Fruit fly (Drosophila melanogaster) whole organism, embryonic: ENCODE measurements around the gene Fer3.
A peak's percentile ranks its signal among the peaks of the same experiment; 100 is the strongest.

Source experiments
- Ada2b ChIP-seq: fragments of 200-800 bp; sonication (Bioruptor generic); IDR thresholded peaks from 2 replicates; pipeline ENCODE4 v1.3.6; 2022; ENCODE audit warnings: missing biosample characterization, missing genetic modification characterization
- Asciz ChIP-seq: fragments of 200-800 bp; sonication (Bioruptor generic); optimal IDR thresholded peaks from 2 replicates; lab custom pipeline; 2017; ENCODE audit warnings: missing biosample characterization, mild to moderate bottlenecking, missing genetic modification characterization, missing genetic modification reagents
- B-H1 ChIP-seq: fragments of 200-800 bp; sonication (Bioruptor generic); IDR thresholded peaks from 3 replicates; pipeline ENCODE4 v1.3.6; 2022; ENCODE audit warnings: missing biosample characterization, missing genetic modification characterization
- Blimp-1 ChIP-seq: fragments of 200-800 bp; sonication (Bioruptor generic); optimal IDR thresholded peaks from 3 replicates; lab custom pipeline; 2018; ENCODE audit warnings: missing biosample characterization, missing genetic modification characterization, mild to moderate bottlenecking, moderate library complexity, missing genetic modification reagents
- BtbVII ChIP-seq: fragments of 200-800 bp; sonication (Bioruptor generic); optimal IDR thresholded peaks from 3 replicates; lab custom pipeline; 2017; ENCODE audit warnings: missing biosample characterization, mild to moderate bottlenecking, missing genetic modification characterization
- CG10147 ChIP-seq: fragments of 200-800 bp; sonication (Bioruptor generic); optimal IDR thresholded peaks from 2 replicates; lab custom pipeline; 2019; ENCODE audit warnings: missing biosample characterization, mild to moderate bottlenecking, missing genetic modification characterization, moderate library complexity
- CG11247 ChIP-seq: fragments of 200-800 bp; sonication (Bioruptor generic); IDR thresholded peaks from 2 replicates; pipeline ENCODE4 v1.3.6; 2022; ENCODE audit warnings: missing biosample characterization, missing genetic modification characterization
- CG11696 ChIP-seq: fragments of 200-800 bp; sonication (Bioruptor generic); IDR thresholded peaks from 2 replicates; pipeline ENCODE4 v1.3.6; 2022; ENCODE audit warnings: missing biosample characterization, missing genetic modification characterization
- CG12299 ChIP-seq: fragments of 200-800 bp; sonication (Bioruptor generic); optimal IDR thresholded peaks from 2 replicates; lab custom pipeline; 2018; ENCODE audit warnings: missing biosample characterization, mild to moderate bottlenecking, missing genetic modification characterization
- CG12391 ChIP-seq: fragments of 200-800 bp; sonication (Bioruptor generic); optimal IDR thresholded peaks from 3 replicates; lab custom pipeline; 2018; ENCODE audit warnings: missing biosample characterization, mild to moderate bottlenecking, missing genetic modification characterization, moderate library complexity
- CG13624 ChIP-seq: fragments of 200-800 bp; sonication (Bioruptor generic); optimal IDR thresholded peaks from 2 replicates; lab custom pipeline; 2016; ENCODE audit warnings: missing biosample characterization, missing genetic modification characterization
- CG13894 ChIP-seq: fragments of 200-800 bp; sonication (Bioruptor generic); optimal IDR thresholded peaks from 3 replicates; lab custom pipeline; 2018; ENCODE audit warnings: missing biosample characterization, mild to moderate bottlenecking, missing genetic modification characterization, moderate library complexity
- CG15601 ChIP-seq: fragments of 200-800 bp; sonication (Bioruptor generic); optimal IDR thresholded peaks from 3 replicates; lab custom pipeline; 2019; ENCODE audit warnings: missing biosample characterization, mild to moderate bottlenecking, missing genetic modification characterization, moderate library complexity
- CG1602 ChIP-seq: fragments of 200-800 bp; sonication (Bioruptor generic); optimal IDR thresholded peaks from 3 replicates; lab custom pipeline; 2016; ENCODE audit warnings: missing biosample characterization, missing genetic modification characterization
- CG1603 ChIP-seq: fragments of 200-800 bp; sonication (Bioruptor generic); optimal IDR thresholded peaks from 2 replicates; lab custom pipeline; 2019; ENCODE audit warnings: missing biosample characterization, mild to moderate bottlenecking, missing genetic modification characterization, moderate library complexity
- CG17359 ChIP-seq: fragments of 200-800 bp; sonication (Bioruptor generic); optimal IDR thresholded peaks from 3 replicates; lab custom pipeline; 2018; ENCODE audit warnings: missing biosample characterization, mild to moderate bottlenecking, missing genetic modification characterization, moderate library complexity
- CG2678 ChIP-seq: fragments of 200-800 bp; sonication (Bioruptor generic); optimal IDR thresholded peaks from 3 replicates; lab custom pipeline; 2019; ENCODE audit warnings: missing biosample characterization, mild to moderate bottlenecking, missing genetic modification characterization, moderate library complexity
- CG31441 ChIP-seq: fragments of 200-800 bp; sonication (Bioruptor generic); IDR thresholded peaks from 2 replicates; pipeline ENCODE4 v1.3.6; 2022; ENCODE audit warnings: missing biosample characterization, missing genetic modification characterization
- CG4328 ChIP-seq: fragments of 200-800 bp; sonication (Bioruptor generic); optimal IDR thresholded peaks from 3 replicates; lab custom pipeline; 2017; ENCODE audit warnings: missing biosample characterization, missing genetic modification reagents, missing genetic modification characterization
- CG6791 ChIP-seq: fragments of 200-800 bp; sonication (Bioruptor generic); IDR thresholded peaks from 3 replicates; pipeline ENCODE4 v1.3.6; 2022; ENCODE audit warnings: missing biosample characterization, missing genetic modification characterization; ENCODE audit not compliant: partially characterized antibody
- CG9609 ChIP-seq: fragments of 200-800 bp; sonication (Bioruptor generic); optimal IDR thresholded peaks from 3 replicates; lab custom pipeline; 2016; ENCODE audit warnings: missing biosample characterization, missing genetic modification characterization
- CTCF ChIP-seq: fragments of 200-800 bp; sonication (Bioruptor generic); optimal IDR thresholded peaks from 2 replicates; lab custom pipeline; 2017; ENCODE audit warnings: missing biosample characterization, mild to moderate bottlenecking, missing genetic modification characterization, moderate library complexity
- Dip3 ChIP-seq: fragments of 200-800 bp; sonication (Bioruptor generic); optimal IDR thresholded peaks from 3 replicates; lab custom pipeline; 2016; ENCODE audit warnings: missing biosample characterization, missing genetic modification characterization
- Drgx ChIP-seq: fragments of 200-800 bp; sonication (Bioruptor generic); IDR thresholded peaks from 2 replicates; pipeline ENCODE4 v1.3.6; 2022; ENCODE audit warnings: missing biosample characterization, missing genetic modification characterization
- Jarid2 ChIP-seq: fragments of 200-800 bp; sonication (Bioruptor generic); optimal IDR thresholded peaks from 3 replicates; lab custom pipeline; 2017; ENCODE audit warnings: mild to moderate bottlenecking, missing biosample characterization, missing genetic modification reagents, missing genetic modification characterization
- MTF-1 ChIP-seq: fragments of 200-800 bp; sonication (Bioruptor generic); optimal IDR thresholded peaks from 2 replicates; lab custom pipeline; 2018; ENCODE audit warnings: missing biosample characterization, mild to moderate bottlenecking, missing genetic modification characterization, borderline replicate concordance
- NK7.1 ChIP-seq: fragments of 200-800 bp; sonication (Bioruptor generic); optimal IDR thresholded peaks from 3 replicates; lab custom pipeline; 2016; ENCODE audit warnings: missing biosample characterization, missing genetic modification characterization
- Ptx1 ChIP-seq: fragments of 200-800 bp; sonication (Bioruptor generic); IDR thresholded peaks from 2 replicates; pipeline ENCODE4 v1.3.6; 2022; ENCODE audit warnings: missing biosample characterization, missing genetic modification characterization
- Rfx ChIP-seq: fragments of 200-800 bp; sonication (Bioruptor generic); IDR thresholded peaks from 2 replicates; pipeline ENCODE4 v1.3.6; 2022; ENCODE audit warnings: missing biosample characterization, missing genetic modification characterization
- Taf1 ChIP-seq: fragments of 200-800 bp; sonication (Bioruptor generic); IDR thresholded peaks from 2 replicates; pipeline ENCODE4 v1.3.6; 2022; ENCODE audit warnings: missing biosample characterization, missing genetic modification characterization
- bowl ChIP-seq: fragments of 200-800 bp; sonication (Bioruptor generic); IDR thresholded peaks from 2 replicates; pipeline ENCODE4 v1.3.6; 2022; ENCODE audit warnings: missing biosample characterization, missing genetic modification characterization
- dm ChIP-seq: fragments of 200-800 bp; sonication (Bioruptor generic); optimal IDR thresholded peaks from 3 replicates; lab custom pipeline; 2016; ENCODE audit warnings: missing biosample characterization, missing genetic modification characterization
- dpn ChIP-seq, 2 experiments: fragments of 200-800 bp; sonication (Bioruptor generic); optimal IDR thresholded peaks; 3 replicates each; lab custom pipeline; 2016; ENCODE audit warnings: missing biosample characterization in 2 of 2, missing genetic modification characterization in 2 of 2
- gce ChIP-seq: fragments of 200-800 bp; sonication (Bioruptor generic); IDR thresholded peaks from 3 replicates; pipeline ENCODE4 v1.3.6; 2022; ENCODE audit warnings: missing biosample characterization, missing genetic modification characterization
- hth ChIP-seq: fragments of >200 bp; optimal IDR thresholded peaks from 2 replicates; lab custom pipeline; 2017; ENCODE audit warnings: inconsistent platforms
- jumu ChIP-seq: fragments of 200-800 bp; sonication (Bioruptor generic); optimal IDR thresholded peaks from 3 replicates; lab custom pipeline; 2016; ENCODE audit warnings: missing biosample characterization, missing genetic modification characterization
- lmd ChIP-seq: fragments of 200-800 bp; sonication (Bioruptor generic); IDR thresholded peaks from 2 replicates; pipeline ENCODE4 v1.3.6; 2022; ENCODE audit warnings: missing biosample characterization, missing genetic modification characterization
- lola ChIP-seq, 3 experiments: fragments of >200 bp in 2 of 3; fragments of 200-800 bp in 1 of 3; sonication (Bioruptor generic) in 1 of 3; optimal IDR thresholded peaks; 2 replicates each; lab custom pipeline; 2017 to 2019; ENCODE audit warnings: missing biosample characterization in 3 of 3, missing genetic modification characterization in 3 of 3, mild to moderate bottlenecking in 1 of 3, moderate library complexity in 1 of 3
- lov ChIP-seq, 2 experiments: fragments of 200-800 bp in 1 of 2; fragments of >200 bp in 1 of 2; sonication (Bioruptor generic) in 1 of 2; IDR thresholded peaks in 1 of 2; optimal IDR thresholded peaks in 1 of 2; 2 replicates in 1 of 2; 3 replicates in 1 of 2; pipeline versions ENCODE4 v1.3.6 to Lab custom; 2017 to 2022; ENCODE audit warnings: missing biosample characterization in 1 of 2, missing genetic modification characterization in 1 of 2
- mld ChIP-seq: fragments of 200-800 bp; sonication (Bioruptor generic); IDR thresholded peaks from 3 replicates; pipeline ENCODE4 v1.3.6; 2022; ENCODE audit warnings: missing biosample characterization, missing genetic modification characterization; ENCODE audit not compliant: partially characterized antibody
- nmo ChIP-seq: fragments of 200-800 bp; sonication (Bioruptor generic); optimal IDR thresholded peaks from 2 replicates; lab custom pipeline; 2018; ENCODE audit warnings: missing biosample characterization, mild to moderate bottlenecking, missing genetic modification characterization, moderate library complexity
- prd ChIP-seq, 3 experiments: fragments of >200 bp in 2 of 3; fragments of 200-800 bp in 1 of 3; sonication (Bioruptor generic) in 1 of 3; optimal IDR thresholded peaks in 2 of 3; IDR thresholded peaks in 1 of 3; 2 replicates in 2 of 3; 3 replicates in 1 of 3; pipeline versions ENCODE4 v1.3.6 to Lab custom; 2017 to 2022; ENCODE audit warnings: missing biosample characterization in 1 of 3, missing genetic modification characterization in 1 of 3
- tin ChIP-seq: fragments of 200-800 bp; sonication (Bioruptor generic); optimal IDR thresholded peaks from 3 replicates; lab custom pipeline; 2016; ENCODE audit warnings: missing biosample characterization, missing genetic modification characterization
- tll ChIP-seq, 2 experiments: fragments of 200-800 bp in 1 of 2; fragments of >200 bp in 1 of 2; sonication (Bioruptor generic) in 1 of 2; optimal IDR thresholded peaks; 2 replicates each; lab custom pipeline; 2017 to 2019; ENCODE audit warnings: missing biosample characterization in 2 of 2, missing genetic modification characterization in 2 of 2, mild to moderate bottlenecking in 1 of 2, moderate library complexity in 1 of 2
- tna ChIP-seq: fragments of 200-800 bp; sonication (Bioruptor generic); IDR thresholded peaks from 2 replicates; pipeline ENCODE4 v1.3.6; 2022; ENCODE audit warnings: missing biosample characterization, missing genetic modification characterization; ENCODE audit not compliant: partially characterized antibody
- toy ChIP-seq: fragments of 200-800 bp; sonication (Bioruptor generic); IDR thresholded peaks from 2 replicates; pipeline ENCODE4 v1.3.6; 2022; ENCODE audit warnings: missing biosample characterization, missing genetic modification characterization
- tx ChIP-seq: fragments of 200-800 bp; sonication (Bioruptor generic); optimal IDR thresholded peaks from 2 replicates; lab custom pipeline; 2016; ENCODE audit warnings: missing biosample characterization, missing genetic modification characterization
- unpg ChIP-seq: fragments of 200-800 bp; sonication (Bioruptor generic); optimal IDR thresholded peaks from 3 replicates; lab custom pipeline; 2018; ENCODE audit warnings: missing biosample characterization, mild to moderate bottlenecking, missing genetic modification characterization, moderate library complexity
- usp ChIP-seq: fragments of >200 bp; optimal IDR thresholded peaks from 2 replicates; lab custom pipeline; 2017; ENCODE audit warnings: missing biosample characterization, missing genetic modification characterization
- wor ChIP-seq: fragments of 200-800 bp; sonication (Bioruptor generic); IDR thresholded peaks from 2 replicates; pipeline ENCODE4 v1.3.6; 2022; ENCODE audit warnings: missing biosample characterization, missing genetic modification characterization

The Fer3 gene

DNA sequence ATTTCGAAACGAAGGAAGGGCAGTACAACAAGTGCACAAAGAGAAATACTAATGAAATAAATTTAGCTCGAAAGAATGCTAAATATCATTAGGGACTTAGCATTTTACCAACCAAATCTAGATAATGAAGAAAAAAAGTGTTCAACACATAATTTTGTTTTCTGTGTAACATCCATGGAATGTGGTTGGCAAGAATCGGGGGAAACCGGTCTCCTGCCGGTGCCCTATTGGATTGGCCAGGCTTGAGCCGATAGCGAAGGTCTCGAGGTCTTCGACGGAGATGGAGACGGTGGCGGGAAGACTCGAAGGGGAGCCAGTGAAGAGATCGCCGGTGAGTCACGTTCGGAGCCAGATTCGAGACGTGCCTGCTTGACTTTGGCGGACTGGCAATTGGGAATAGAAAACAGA is 36.3 kb downstream of the Fer3 start (continued):
- TF ChIP-seq CG1603 (tag; lab: Kevin White, UChicago), result peak; percentile 38
- TF ChIP-seq toy (GFP tag; lab: Robert Waterston, UW), result no peak
- peak; percentile 30 for TF ChIP-seq Dip3 (GFP tag; lab: Kevin White, UChicago)
- TF ChIP-seq CG15601 (tag; lab: Kevin White, UChicago), result peak; percentile 2
- TF ChIP-seq bowl (GFP tag; lab: Robert Waterston, UW), result no peak
- no peak for TF ChIP-seq wor (GFP tag; lab: Robert Waterston, UW)
- no peak for TF ChIP-seq lov (optimal IDR thresholded peaks at IDR 0.05; lab: Kevin White, UChicago)
- TF ChIP-seq lov (GFP tag; IDR thresholded peaks at IDR 0.05; lab: Robert Waterston, UW), result 0 out of 3 replicates have a peak, but pooled peaks have one; percentile 12
- TF ChIP-seq tna (GFP tag; lab: Robert Waterston, UW), result no peak
- no peak for TF ChIP-seq gce (GFP tag; lab: Robert Waterston, UW)
- TF ChIP-seq CG11696, result no peak
- no peak for TF ChIP-seq tll (GFP tag; optimal IDR thresholded peaks at IDR 0.05; lab: Kevin White, UChicago)
- peak; percentile 73 for TF ChIP-seq Drgx
- peak; percentile 29; the same call in 1 of the 2 replicates for TF ChIP-seq lmd
- peak; percentile 4 to 41 for TF ChIP-seq dpn (GFP tag; optimal IDR thresholded peaks at IDR 0.05; lab: Kevin White, UChicago)
- TF ChIP-seq Jarid2 (GFP tag; lab: Kevin White, UChicago), result no peak
- peak; percentile 68 for TF ChIP-seq CG13894 (tag; lab: Kevin White, UChicago)
- peak; percentile 34 for TF ChIP-seq CG13624 (GFP tag; lab: Kevin White, UChicago)
- peak; percentile 48 for TF ChIP-seq unpg
- TF ChIP-seq Blimp-1 (GFP tag; lab: Kevin White, UChicago), result peak; percentile 46
- peak in 1 of 3 experiments; percentile 31 for TF ChIP-seq lola (GFP tag; optimal IDR thresholded peaks at IDR 0.05; lab: Kevin White, UChicago)
- peak; percentile 47 for TF ChIP-seq CG12391 (tag; lab: Kevin White, UChicago)
- peak; percentile 12; the same call in 1 of the 2 replicates for TF ChIP-seq Taf1 (GFP tag; lab: Robert Waterston, UW)
- peak; percentile 3 for TF ChIP-seq Asciz (GFP tag; lab: Kevin White, UChicago)
- TF ChIP-seq Rfx (GFP tag; lab: Robert Waterston, UW), result peak; percentile 79
- peak; percentile 16 for TF ChIP-seq nmo (GFP tag; lab: Kevin White, UChicago)
- TF ChIP-seq CG4328 (GFP tag; lab: Kevin White, UChicago), result no peak
- peak; percentile 51 for TF ChIP-seq jumu (GFP tag; lab: Kevin White, UChicago)
- no peak for TF ChIP-seq CG1602
- peak; percentile 14; the same call in 1 of the 2 replicates for TF ChIP-seq CG31441 (GFP tag; lab: Robert Waterston, UW)
- TF ChIP-seq hth (lab: Kevin White, UChicago), result no peak
- TF ChIP-seq CG12299 (tag; lab: Kevin White, UChicago), result no peak
- peak; percentile 21 for TF ChIP-seq BtbVII (GFP tag; lab: Kevin White, UChicago)
- no peak for TF ChIP-seq Ada2b
- 0 out of 2 replicates have a peak, but pooled peaks have one; percentile 17 for TF ChIP-seq Ptx1 (GFP tag; lab: Robert Waterston, UW)
- 0 out of 2 replicates have a peak, but pooled peaks have one; percentile 41 for TF ChIP-seq CG11247 (GFP tag; lab: Robert Waterston, UW)
- TF ChIP-seq CG10147 (GFP tag; lab: Kevin White, UChicago), result peak; percentile 19
- TF ChIP-seq prd (optimal IDR thresholded peaks at IDR 0.05; lab: Kevin White, UChicago), result no peak
- peak; percentile 42; the same call in 1 of the 3 replicates for TF ChIP-seq prd (GFP tag; IDR thresholded peaks at IDR 0.05; lab: Robert Waterston, UW)
- TF ChIP-seq tin (GFP tag; lab: Kevin White, UChicago), result no peak
- no peak for TF ChIP-seq usp (GFP tag; lab: Kevin White, UChicago)
- TF ChIP-seq B-H1 (GFP tag; lab: Robert Waterston, UW), result no peak
- no peak for TF ChIP-seq CG9609 (GFP tag; lab: Kevin White, UChicago)
- no peak for TF ChIP-seq NK7.1 (GFP tag; lab: Kevin White, UChicago)
- TF ChIP-seq MTF-1 (GFP tag; lab: Kevin White, UChicago), result no peak
- no peak for TF ChIP-seq CTCF (GFP tag; lab: Kevin White, UChicago)
- TF ChIP-seq dm (GFP tag; lab: Kevin White, UChicago), result no peak
- no peak for TF ChIP-seq mld (GFP tag; lab: Robert Waterston, UW)
- TF ChIP-seq CG6791 (GFP tag; lab: Robert Waterston, UW), result no peak
- TF ChIP-seq CG2678 (tag; lab: Kevin White, UChicago), result peak; percentile 52
- no peak for TF ChIP-seq tx (GFP tag; lab: Kevin White, UChicago)
- TF ChIP-seq CG17359 (tag; lab: Kevin White, UChicago), result peak; percentile 30
